Worm (Caenorhabditis elegans): ENCODE data around the gene glp-1.

DNA sequence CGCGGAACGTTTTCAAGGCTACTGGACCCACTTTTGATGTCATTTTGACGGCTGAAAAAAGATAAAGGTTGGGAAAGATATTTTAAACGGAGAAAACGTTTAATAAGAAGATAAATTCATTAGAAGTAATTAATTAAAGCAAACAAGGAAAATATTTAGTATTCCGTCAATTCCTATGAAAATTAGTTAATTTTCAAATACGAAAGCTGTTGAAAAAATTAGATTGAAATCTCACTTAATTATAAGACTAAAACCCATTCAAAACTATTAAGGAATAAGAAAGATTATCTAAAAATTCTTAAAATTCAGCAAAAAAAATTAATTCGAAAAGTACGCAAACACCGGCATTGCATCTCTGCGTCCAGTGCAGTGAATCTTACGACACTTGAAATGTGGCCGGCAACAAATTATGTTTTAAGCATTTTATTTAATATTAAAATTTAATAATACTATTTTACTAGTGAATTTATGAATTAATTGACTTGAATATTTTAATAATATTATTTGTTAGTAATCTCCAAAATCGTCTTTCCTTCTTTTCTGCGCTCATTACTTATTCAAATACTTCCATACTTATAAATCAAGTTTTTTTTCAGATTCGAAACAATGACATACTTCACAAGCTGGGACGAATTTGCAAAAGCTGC, 52.8 kb downstream of the glp-1 start, which contains the start of the genes ZK512.2 and ZK512.4:
- TF ChIP-seq ama-1 (optimal IDR thresholded peaks at IDR 0.05) = no peak
- no peak for TF ChIP-seq aly-1 (tag; optimal IDR thresholded peaks at IDR 0.05)
- no peak for TF ChIP-seq tbx-37 (GFP tag; conservative IDR thresholded peaks at IDR 0.05)
- no peak for TF ChIP-seq sea-1 (GFP tag; conservative IDR thresholded peaks at IDR 0.05)
- TF ChIP-seq B0310.2 (tag; optimal IDR thresholded peaks at IDR 0.05) = no peak
- no peak for TF ChIP-seq flt-1 (GFP tag; IDR thresholded peaks at IDR 0.05)
- TF ChIP-seq hmg-4 (GFP tag; optimal IDR thresholded peaks at IDR 0.05) = no peak
- no peak for TF ChIP-seq F13C5.2 (tag; optimal IDR thresholded peaks at IDR 0.05)
- no peak for TF ChIP-seq tbx-11 (GFP tag; IDR thresholded peaks at IDR 0.05)
